Worm (Caenorhabditis elegans) whole organism, early embryonic: ENCODE data around the gene sra-10.

ENCODE experiments used
- ama-1 ChIP-seq: fragments of 150-350 bp; optimal IDR thresholded peaks from 2 replicates; lab custom pipeline; 2014
- scrt-1 ChIP-seq: fragments of 200-800 bp; sonication (Bioruptor generic); IDR thresholded peaks from 2 replicates; pipeline ENCODE4 v1.3.6; 2022; ENCODE audit warnings: missing genetic modification characterization, missing compliant biosample characterization
- tbx-11 ChIP-seq: fragments of 200-800 bp; sonication (Bioruptor generic); IDR thresholded peaks from 2 replicates; pipeline ENCODE4 v1.3.6; 2022; ENCODE audit warnings: missing genetic modification characterization, missing compliant biosample characterization
- tra-4 ChIP-seq: sonication (generic microtip); optimal IDR thresholded peaks from 2 replicates; lab custom pipeline; 2017; ENCODE audit warnings: missing genetic modification characterization, missing compliant biosample characterization

DNA sequence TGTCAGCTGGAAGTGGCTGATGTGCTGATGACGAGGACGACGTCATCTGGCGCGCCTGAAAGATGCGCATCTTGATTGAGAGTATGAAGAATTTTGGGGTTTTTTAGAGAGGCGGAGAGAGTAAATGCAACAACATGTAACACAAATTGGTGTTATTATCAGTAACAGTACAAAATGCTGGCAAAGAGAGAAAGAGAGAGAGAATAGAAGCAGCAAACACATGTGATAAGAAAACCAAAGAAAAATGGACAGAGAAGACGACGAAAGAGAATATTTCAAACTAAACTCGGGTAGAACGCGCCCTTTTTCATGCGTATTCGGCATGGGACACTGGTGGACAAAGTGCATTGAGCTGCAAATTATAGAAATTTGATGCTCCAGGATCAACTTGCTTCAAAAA is 34.1 kb downstream of the sra-10 start, which contains the start of gene M106.3:
- TF ChIP-seq ama-1 (lab: Kevin White, UChicago) (no peak), tbx-11 (GFP tag; lab: Robert Waterston, UW) (no peak), tra-4 (tag; lab: Kevin White, UChicago) (no peak), scrt-1 (no peak)
